Worm (Caenorhabditis elegans): ENCODE measurements around the gene ddl-2.

ce11 chrII:13585655-13586170 lies 38.3 kb upstream of the ddl-2 start, which contains the start of gene Y48E1B.8:
- TF ChIP-seq ztf-23 (GFP tag; IDR thresholded peaks at IDR 0.05) (no peak), med-1 (GFP tag; optimal IDR thresholded peaks at IDR 0.05; ENCODE audit: insufficient read depth) (no peak), T22C8.4 (GFP tag; IDR thresholded peaks at IDR 0.05) (no peak), klf-2 (GFP tag; conservative IDR thresholded peaks at IDR 0.05) (no peak)
